Fruit fly (Drosophila melanogaster) whole organism, adult: ENCODE results near the gene IscU.

ENCODE experiments used
- CG11617 ChIP-seq: fragments of 200-800 bp; sonication (Bioruptor generic); optimal IDR thresholded peaks from 2 replicates; lab custom pipeline; 2017; ENCODE audit warnings: mild to moderate bottlenecking, missing biosample characterization, missing genetic modification reagents, missing genetic modification characterization
- CG12768 ChIP-seq: fragments of 200-800 bp; sonication (Bioruptor generic); optimal IDR thresholded peaks from 2 replicates; lab custom pipeline; 2017; ENCODE audit warnings: missing biosample characterization, missing genetic modification characterization, mild to moderate bottlenecking, moderate library complexity, missing genetic modification reagents
- CG14711 ChIP-seq: fragments of 200-800 bp; sonication (Bioruptor generic); optimal IDR thresholded peaks from 2 replicates; lab custom pipeline; 2018; ENCODE audit warnings: missing biosample characterization, mild to moderate bottlenecking, missing genetic modification characterization, moderate library complexity
- CG1620 ChIP-seq: fragments of 200-800 bp; sonication (Bioruptor generic); optimal IDR thresholded peaks from 2 replicates; lab custom pipeline; 2016; ENCODE audit warnings: missing biosample characterization, missing genetic modification characterization
- CG33017 ChIP-seq: fragments of 200-800 bp; sonication (Bioruptor generic); optimal IDR thresholded peaks from 2 replicates; lab custom pipeline; 2018; ENCODE audit warnings: missing biosample characterization, mild to moderate bottlenecking, missing genetic modification characterization, moderate library complexity
- CG5204 ChIP-seq: fragments of 200-800 bp; sonication (Bioruptor generic); optimal IDR thresholded peaks from 2 replicates; lab custom pipeline; 2016; ENCODE audit warnings: missing biosample characterization, missing genetic modification characterization
- CG7045 ChIP-seq: fragments of 200-800 bp; sonication (Bioruptor generic); optimal IDR thresholded peaks from 2 replicates; lab custom pipeline; 2017; ENCODE audit warnings: missing biosample characterization, mild to moderate bottlenecking, missing genetic modification characterization
- CG7101 ChIP-seq: fragments of 200-800 bp; sonication (Bioruptor generic); optimal IDR thresholded peaks from 2 replicates; lab custom pipeline; 2018; ENCODE audit warnings: missing biosample characterization, mild to moderate bottlenecking, missing genetic modification characterization, moderate library complexity
- Clk ChIP-seq: fragments of 200-800 bp; sonication (Bioruptor generic); optimal IDR thresholded peaks from 2 replicates; lab custom pipeline; 2017; ENCODE audit warnings: missing biosample characterization, missing genetic modification characterization
- Crg-1 ChIP-seq: fragments of 200-800 bp; sonication (Bioruptor generic); optimal IDR thresholded peaks from 2 replicates; lab custom pipeline; 2016; ENCODE audit warnings: missing biosample characterization, missing genetic modification characterization
- Hr96 ChIP-seq: fragments of 200-800 bp; sonication (Bioruptor generic); optimal IDR thresholded peaks from 2 replicates; lab custom pipeline; 2016; ENCODE audit warnings: missing biosample characterization, missing genetic modification characterization
- Mnt ChIP-seq: fragments of 200-800 bp; sonication (Bioruptor generic); optimal IDR thresholded peaks from 2 replicates; lab custom pipeline; 2016; ENCODE audit warnings: missing biosample characterization, mild to moderate bottlenecking, missing genetic modification characterization
- bab1 ChIP-seq: fragments of 200-800 bp; sonication (Bioruptor generic); optimal IDR thresholded peaks from 3 replicates; lab custom pipeline; 2019; ENCODE audit warnings: missing biosample characterization, mild to moderate bottlenecking, missing genetic modification characterization, moderate library complexity
- cic ChIP-seq: fragments of 200-800 bp; sonication (Bioruptor generic); optimal IDR thresholded peaks from 2 replicates; lab custom pipeline; 2017; ENCODE audit warnings: missing biosample characterization, mild to moderate bottlenecking, missing genetic modification characterization, moderate library complexity
- cnc ChIP-seq, 2 experiments: fragments of >200 bp; optimal IDR thresholded peaks; 2 replicates each; lab custom pipeline; 2017
- kay ChIP-seq: fragments of 200-800 bp; sonication (Bioruptor generic); peaks from one replicate; lab custom pipeline; 2016; ENCODE audit warnings: missing biosample characterization, missing genetic modification characterization, borderline replicate concordance
- ovo ChIP-seq: fragments of 200-800 bp; sonication (Bioruptor generic); optimal IDR thresholded peaks from 2 replicates; lab custom pipeline; 2016; ENCODE audit warnings: missing biosample characterization, missing genetic modification characterization
- pad ChIP-seq: fragments of 200-800 bp; sonication (Bioruptor generic); optimal IDR thresholded peaks from 3 replicates; lab custom pipeline; 2017; ENCODE audit warnings: missing biosample characterization, missing genetic modification characterization, mild to moderate bottlenecking, moderate library complexity, missing genetic modification reagents
- tj ChIP-seq: fragments of 200-800 bp; sonication (Bioruptor generic); optimal IDR thresholded peaks from 3 replicates; lab custom pipeline; 2017; ENCODE audit warnings: missing biosample characterization, mild to moderate bottlenecking, missing genetic modification characterization, moderate library complexity
- toe ChIP-seq: fragments of 200-800 bp; sonication (Bioruptor generic); optimal IDR thresholded peaks from 2 replicates; lab custom pipeline; 2016; ENCODE audit warnings: missing biosample characterization, missing genetic modification characterization

IscU gene

DNA sequence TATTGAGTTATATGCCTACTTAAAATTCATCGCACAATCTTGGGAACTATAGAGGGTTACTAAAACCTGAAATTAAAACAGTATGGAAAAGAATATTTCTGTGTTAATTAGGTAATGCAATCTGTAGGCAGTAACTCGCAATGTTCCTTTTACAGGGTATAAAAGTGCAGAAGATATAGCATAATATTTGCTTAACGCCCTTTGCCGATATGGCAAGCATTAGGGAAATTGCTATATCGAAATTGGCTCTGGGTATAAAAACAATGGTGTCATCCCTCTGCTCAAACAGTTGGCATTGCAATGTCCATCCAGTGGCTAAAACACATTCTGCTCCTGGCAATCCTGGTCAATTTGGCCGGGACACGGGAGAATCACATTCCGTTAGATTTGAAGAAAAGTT lies 29.6 kb downstream of the IscU start, which contains the start of gene Ir85a:
Gene Ir85a, plus strand, starts transcription at position 301 of the 400 bp plus-strand sequence.
- TF ChIP-seq ovo, result no peak
- TF ChIP-seq bab1, result no peak
- no peak for TF ChIP-seq Clk (GFP tag; lab: Kevin White, UChicago)
- no peak for TF ChIP-seq CG33017 (tag; lab: Kevin White, UChicago)
- no peak for TF ChIP-seq CG1620 (GFP tag; lab: Kevin White, UChicago)
- no peak for TF ChIP-seq CG7045
- TF ChIP-seq kay (GFP tag; lab: Kevin White, UChicago), result no peak
- TF ChIP-seq Crg-1 (GFP tag; lab: Kevin White, UChicago), result no peak
- TF ChIP-seq pad (GFP tag; lab: Kevin White, UChicago), result no peak
- no peak for TF ChIP-seq CG12768 (GFP tag; lab: Kevin White, UChicago)
- TF ChIP-seq CG7101 (tag; lab: Kevin White, UChicago), result no peak
- TF ChIP-seq toe (GFP tag; lab: Kevin White, UChicago), result no peak
- no peak for TF ChIP-seq CG11617
- TF ChIP-seq cnc (optimal IDR thresholded peaks at IDR 0.05; lab: Kevin White, UChicago), result no peak
- TF ChIP-seq CG5204, result no peak
- no peak for TF ChIP-seq Mnt (GFP tag; lab: Kevin White, UChicago)
- TF ChIP-seq cic (GFP tag; lab: Kevin White, UChicago), result no peak
- TF ChIP-seq tj (GFP tag; lab: Kevin White, UChicago), result no peak
- TF ChIP-seq CG14711 (tag; lab: Kevin White, UChicago), result no peak

DNA sequence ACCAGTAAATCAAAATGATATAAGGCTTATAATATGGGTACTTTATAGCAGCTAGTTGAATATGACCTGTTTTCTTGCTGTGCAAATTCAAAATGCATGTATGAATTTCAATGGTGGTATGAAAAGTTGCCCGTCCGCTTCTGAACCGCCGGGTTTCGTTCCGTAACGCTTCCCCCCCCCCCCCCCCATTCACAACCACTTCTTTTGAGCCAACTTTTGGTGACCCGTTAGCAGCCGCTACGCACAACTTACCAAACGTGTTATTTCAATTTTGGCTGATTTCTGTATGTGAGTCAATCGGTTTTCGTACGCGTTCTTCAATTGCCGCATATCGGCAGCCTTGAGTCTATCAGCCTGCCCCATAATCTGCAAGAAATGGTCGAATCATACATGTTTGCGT lies 30.3 kb downstream of the IscU start:
- TF ChIP-seq CG14711 (tag; lab: Kevin White, UChicago) (no peak), CG1620 (GFP tag; lab: Kevin White, UChicago) (no peak), CG12768 (GFP tag; lab: Kevin White, UChicago) (no peak), CG11617 (no peak), cnc (optimal IDR thresholded peaks at IDR 0.05; lab: Kevin White, UChicago) (no peak), CG7101 (tag; lab: Kevin White, UChicago) (no peak), Crg-1 (GFP tag; lab: Kevin White, UChicago) (no peak), CG7045 (no peak), Hr96 (no peak), ovo (no peak), toe (GFP tag; lab: Kevin White, UChicago) (no peak), tj (GFP tag; lab: Kevin White, UChicago) (no peak), CG5204 (no peak), cic (GFP tag; lab: Kevin White, UChicago) (no peak), CG33017 (tag; lab: Kevin White, UChicago) (no peak), Mnt (GFP tag; lab: Kevin White, UChicago) (no peak)

- TF ChIP-seq toe (GFP tag; lab: Kevin White, UChicago), result no peak
- no peak for TF ChIP-seq CG1620 (GFP tag; lab: Kevin White, UChicago)
- TF ChIP-seq cic (GFP tag; lab: Kevin White, UChicago), result no peak
- TF ChIP-seq kay (GFP tag; lab: Kevin White, UChicago), result no peak
- TF ChIP-seq CG14711 (tag; lab: Kevin White, UChicago), result no peak
These were observed 31.4 kb downstream of the IscU start for dm6 chr3R:8792463-8793175.

dm6 chr3R:8788722-8789400 lies 35.1 kb downstream of the IscU start:
- no peak for TF ChIP-seq Clk (GFP tag; lab: Kevin White, UChicago)
- TF ChIP-seq pad (GFP tag; lab: Kevin White, UChicago), result no peak
- no peak for TF ChIP-seq kay (GFP tag; lab: Kevin White, UChicago)
- no peak for TF ChIP-seq cic (GFP tag; lab: Kevin White, UChicago)
- no peak for TF ChIP-seq Mnt (GFP tag; lab: Kevin White, UChicago)
- TF ChIP-seq Hr96, result no peak
- no peak for TF ChIP-seq CG12768 (GFP tag; lab: Kevin White, UChicago)
- no peak for TF ChIP-seq CG1620 (GFP tag; lab: Kevin White, UChicago)
- no peak for TF ChIP-seq bab1
- TF ChIP-seq ovo, result no peak
- no peak for TF ChIP-seq Crg-1 (GFP tag; lab: Kevin White, UChicago)
- no peak for TF ChIP-seq CG5204
- no peak for TF ChIP-seq CG14711 (tag; lab: Kevin White, UChicago)
- no peak for TF ChIP-seq CG33017 (tag; lab: Kevin White, UChicago)
- no peak for TF ChIP-seq tj (GFP tag; lab: Kevin White, UChicago)

DNA sequence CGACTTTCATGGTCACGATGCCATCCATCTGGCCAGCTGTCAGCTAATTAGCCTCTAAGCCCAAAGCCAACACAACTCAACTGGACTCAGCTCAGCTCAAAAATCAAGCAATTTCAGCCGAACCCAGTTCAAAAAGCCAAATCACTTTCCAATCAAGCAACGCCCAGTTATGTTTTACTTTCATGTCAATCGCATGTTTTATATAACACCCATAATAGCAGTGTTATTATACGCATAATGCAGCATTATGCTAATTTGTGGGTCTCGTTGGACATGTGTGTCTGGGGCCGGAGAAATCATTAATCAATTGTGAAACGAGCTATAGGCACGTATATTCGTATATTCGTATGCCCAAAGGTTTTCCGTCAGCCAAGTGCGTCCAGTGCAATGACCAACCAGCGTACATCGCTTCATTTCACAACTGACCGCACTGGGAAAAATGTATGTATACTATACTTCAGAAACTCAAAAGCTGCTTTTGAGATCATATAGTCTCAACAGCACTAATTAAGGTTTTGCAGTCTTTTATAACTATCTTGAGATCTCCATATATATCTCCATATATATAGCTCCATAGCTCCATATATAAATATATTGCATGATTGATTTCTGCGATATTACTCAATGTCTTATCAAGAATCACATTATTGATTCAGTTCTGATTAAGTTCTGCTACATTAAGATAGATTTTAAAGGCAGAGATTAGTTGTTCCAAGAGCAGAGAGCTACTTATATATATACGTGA lies 36.3 kb downstream of the IscU start:
- TF ChIP-seq CG7101 (tag; lab: Kevin White, UChicago), result no peak
- no peak for TF ChIP-seq tj (GFP tag; lab: Kevin White, UChicago)
- no peak for TF ChIP-seq Crg-1 (GFP tag; lab: Kevin White, UChicago)
- TF ChIP-seq CG12768 (GFP tag; lab: Kevin White, UChicago), result no peak
- no peak for TF ChIP-seq kay (GFP tag; lab: Kevin White, UChicago)
- TF ChIP-seq Hr96, result no peak
- no peak for TF ChIP-seq cic (GFP tag; lab: Kevin White, UChicago)
- TF ChIP-seq toe (GFP tag; lab: Kevin White, UChicago), result no peak
- no peak for TF ChIP-seq CG11617
- no peak for TF ChIP-seq bab1
- no peak for TF ChIP-seq CG1620 (GFP tag; lab: Kevin White, UChicago)
- TF ChIP-seq pad (GFP tag; lab: Kevin White, UChicago), result no peak
